Worm (Caenorhabditis elegans): Measurements from ENCODE around the gene H37A05.2.

Gene H37A05.2

DNA sequence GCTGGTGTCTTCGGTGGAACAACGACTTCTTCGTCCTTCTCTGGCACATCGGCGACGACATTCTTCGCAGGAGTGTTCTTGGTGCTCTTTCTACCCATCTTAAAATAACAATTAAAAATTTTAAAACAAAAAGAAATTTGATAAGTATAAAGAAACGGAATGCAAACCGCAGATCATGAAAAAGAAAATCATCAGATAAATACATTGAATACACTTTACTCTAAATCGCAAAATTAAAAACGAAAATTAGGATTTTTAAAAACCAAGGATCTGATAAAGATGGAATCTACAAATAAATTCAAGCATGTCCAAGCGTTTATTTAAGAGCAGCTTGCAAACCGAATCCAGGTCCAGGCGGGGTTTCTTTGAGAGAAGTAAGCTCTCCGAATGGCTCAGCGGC, 9.6 kb downstream of the H37A05.2 start, which contains the start of gene F53F4.11:
F53F4.11 (minus strand) TSS at position 101 of the 400 bp plus-strand sequence.
- no peak for TF ChIP-seq unc-62 (GFP tag; optimal IDR thresholded peaks at IDR 0.05)

DNA sequence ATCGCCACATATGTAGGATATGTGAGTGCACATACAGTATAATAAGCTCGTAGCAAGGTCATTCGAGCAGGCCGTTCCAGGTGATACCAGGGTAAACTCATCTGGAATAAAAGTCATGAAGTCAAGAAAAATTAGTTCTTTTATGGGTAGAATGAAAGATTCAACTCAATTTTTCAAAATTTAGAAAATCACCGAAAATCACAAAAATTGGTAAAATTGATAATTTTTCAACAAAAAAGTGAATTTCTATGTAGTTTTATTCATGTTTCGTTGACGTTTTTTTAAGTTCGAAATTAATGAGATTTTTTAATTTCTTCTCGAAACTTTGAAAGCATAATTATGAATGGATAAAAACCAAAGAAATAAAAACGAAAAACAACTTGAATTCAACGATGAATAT, 12.3 kb downstream of the H37A05.2 start, which contains the start of gene F53F4.16:
F53F4.16 (minus strand) TSS at position 101 of the 400 bp plus-strand sequence.
- no peak for TF ChIP-seq unc-62 (GFP tag; optimal IDR thresholded peaks at IDR 0.05)

DNA sequence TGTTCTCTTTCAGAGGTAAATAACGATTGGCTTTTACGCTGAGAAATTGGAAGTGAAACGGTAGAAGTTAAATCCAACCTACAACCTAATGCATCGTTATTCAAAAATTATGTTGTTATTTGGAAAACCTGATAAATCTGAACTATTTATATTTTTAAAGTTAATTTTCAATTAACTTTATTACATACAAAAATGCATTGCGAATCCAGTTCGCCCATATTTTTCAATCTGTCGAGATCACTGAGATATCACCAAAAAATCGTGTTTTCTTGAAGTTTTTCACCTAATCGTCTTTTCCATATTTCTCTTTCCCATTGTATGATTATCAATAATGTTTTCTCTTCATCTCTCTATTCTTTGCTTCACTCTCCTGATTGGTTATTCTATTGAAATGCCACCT, 13.4 kb downstream of the H37A05.2 start, which contains the start of gene F53F4.15:
F53F4.15 (plus strand) TSS at position 301 of the 400 bp plus-strand sequence.
- no peak for TF ChIP-seq unc-62 (GFP tag; optimal IDR thresholded peaks at IDR 0.05)

DNA sequence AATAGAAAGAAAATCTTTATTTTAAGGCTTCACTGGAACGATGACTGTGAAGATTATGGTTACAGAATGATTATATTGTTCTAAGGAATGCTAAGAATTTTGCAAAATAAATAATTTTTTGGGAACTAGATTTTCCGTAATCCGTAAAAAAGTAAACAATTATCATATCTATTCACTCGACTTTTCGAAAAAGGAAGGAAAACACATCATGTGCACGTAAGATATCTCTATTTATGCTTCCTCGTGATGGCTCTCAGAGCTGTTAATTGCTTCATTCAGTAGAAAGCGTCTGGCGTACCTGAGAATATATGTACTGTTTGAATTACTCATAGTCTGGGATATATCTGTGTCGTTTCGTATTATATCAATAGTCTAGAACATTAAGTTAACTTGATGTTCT, 14.3 kb downstream of the H37A05.2 start, which contains the start of gene srd-11:
srd-11 (minus strand) TSS at position 101 of the 400 bp plus-strand sequence.
- no peak for TF ChIP-seq unc-62 (GFP tag; optimal IDR thresholded peaks at IDR 0.05)

DNA sequence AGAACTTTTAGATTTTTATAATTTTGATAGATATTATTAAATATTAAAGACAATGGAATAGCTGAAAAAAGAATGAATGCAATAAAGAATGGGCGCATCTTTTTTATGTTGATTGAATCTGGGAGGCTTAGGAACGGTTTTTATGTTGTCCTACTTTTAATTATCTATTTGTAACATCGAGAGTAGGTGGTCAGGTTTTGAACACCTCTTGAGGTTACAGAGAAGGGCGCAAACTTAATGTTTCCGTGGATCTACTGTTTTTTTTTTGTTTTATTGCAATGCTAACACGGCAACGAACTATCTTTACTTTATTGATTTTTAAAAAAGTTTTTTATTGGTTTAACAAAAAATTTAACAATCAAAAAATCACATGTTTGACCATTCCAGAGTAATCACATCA, 20.2 kb downstream of the H37A05.2 start, which contains the start of gene F53F4.7:
F53F4.7 (minus strand) TSS at position 101 of the 400 bp plus-strand sequence.
- no peak for TF ChIP-seq unc-62 (GFP tag; optimal IDR thresholded peaks at IDR 0.05)

DNA sequence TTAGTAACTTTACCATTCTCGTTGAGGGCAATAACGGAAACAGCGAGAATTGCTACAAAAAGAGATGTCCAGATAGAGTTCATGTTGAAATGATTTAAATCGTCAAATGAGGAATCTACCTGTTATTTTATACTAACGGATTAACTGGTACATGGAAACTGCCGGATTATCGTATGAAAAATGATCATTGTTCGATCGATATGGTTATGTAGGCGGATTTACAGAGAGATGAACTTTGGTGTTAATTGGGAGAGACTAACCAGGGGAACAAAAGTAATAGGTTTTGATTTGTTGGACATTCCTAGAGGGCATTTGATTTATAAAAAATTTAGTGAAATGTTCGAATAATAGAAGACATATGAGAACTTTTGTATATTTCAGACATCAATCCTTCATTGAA, 22.3 kb downstream of the H37A05.2 start, which contains the start of gene spig-9:
spig-9 (minus strand) TSS at position 101 of the 400 bp plus-strand sequence.
- no peak for TF ChIP-seq unc-62 (GFP tag; optimal IDR thresholded peaks at IDR 0.05)

DNA sequence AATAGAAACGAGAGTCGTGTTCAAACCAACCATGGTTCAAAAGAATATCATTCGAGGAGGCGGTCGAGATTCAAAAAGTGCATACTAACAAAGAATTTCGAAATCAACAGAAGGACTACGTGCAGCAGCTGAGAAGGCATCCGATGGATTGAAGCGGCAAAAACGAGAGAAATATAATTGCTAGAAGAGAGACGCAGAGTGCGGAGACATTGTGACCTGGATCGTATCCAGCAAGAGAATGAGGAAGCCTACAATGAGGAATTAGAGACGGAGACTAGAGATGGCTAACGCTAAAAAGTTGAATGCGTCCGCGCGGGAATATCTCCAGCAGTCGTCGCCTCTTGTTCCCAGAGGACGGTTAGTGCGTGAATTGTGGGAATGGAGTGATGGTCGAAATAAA, 24.2 kb downstream of the H37A05.2 start:
- no peak for TF ChIP-seq unc-62 (GFP tag; optimal IDR thresholded peaks at IDR 0.05)

DNA sequence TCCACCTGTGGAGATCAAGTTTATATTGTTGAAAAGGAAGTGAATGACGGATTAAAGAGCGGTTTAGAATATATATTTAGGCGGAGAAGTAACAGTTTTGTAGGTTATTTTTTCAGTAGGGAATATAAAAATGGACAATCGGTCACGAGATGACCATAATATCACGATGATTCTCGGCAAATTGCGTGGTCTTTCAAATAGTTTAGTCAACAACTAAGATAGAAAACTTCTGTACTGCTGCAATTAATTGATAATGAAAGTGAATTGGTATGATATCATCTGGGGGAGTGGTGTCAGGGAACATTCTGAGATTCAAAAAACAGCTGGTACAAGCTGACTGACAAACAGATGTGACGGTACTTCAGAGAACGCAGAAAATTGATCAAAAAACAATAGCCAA, 25.6 kb downstream of the H37A05.2 start:
- no peak for TF ChIP-seq unc-62 (GFP tag; optimal IDR thresholded peaks at IDR 0.05)

DNA sequence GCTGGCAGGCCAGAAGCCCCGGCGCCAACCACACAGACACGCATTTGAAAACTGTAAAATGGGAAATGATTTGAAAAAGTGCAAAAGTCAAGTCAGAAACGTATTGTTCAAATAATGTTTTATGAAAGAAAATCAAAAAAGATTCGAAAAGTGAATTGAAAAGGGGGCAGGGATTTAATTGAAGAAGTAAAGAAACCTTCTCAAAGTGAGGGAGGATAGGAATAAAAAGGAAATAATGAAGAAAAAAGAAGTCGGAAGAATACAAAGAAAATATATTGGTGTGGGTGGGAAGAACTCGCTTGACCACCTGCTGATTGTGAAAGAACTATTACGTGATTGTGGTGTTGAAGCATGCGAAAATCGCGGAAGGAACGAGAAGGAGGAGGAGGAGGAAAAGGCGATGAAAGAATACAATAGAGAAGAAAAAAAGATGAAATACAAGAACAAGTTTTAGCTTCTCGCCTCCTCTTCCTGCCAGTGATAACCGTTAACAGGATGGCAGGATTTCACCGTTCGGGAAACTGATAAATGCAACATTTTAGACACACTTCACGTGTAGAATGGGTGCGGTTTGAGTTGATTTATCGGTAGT, 27.3 kb downstream of the H37A05.2 start, which contains the start of gene fmo-4:
fmo-4 (minus strand) TSS at position 51 of the 592 bp plus-strand sequence.
- no peak for TF ChIP-seq unc-62 (GFP tag; optimal IDR thresholded peaks at IDR 0.05)

DNA sequence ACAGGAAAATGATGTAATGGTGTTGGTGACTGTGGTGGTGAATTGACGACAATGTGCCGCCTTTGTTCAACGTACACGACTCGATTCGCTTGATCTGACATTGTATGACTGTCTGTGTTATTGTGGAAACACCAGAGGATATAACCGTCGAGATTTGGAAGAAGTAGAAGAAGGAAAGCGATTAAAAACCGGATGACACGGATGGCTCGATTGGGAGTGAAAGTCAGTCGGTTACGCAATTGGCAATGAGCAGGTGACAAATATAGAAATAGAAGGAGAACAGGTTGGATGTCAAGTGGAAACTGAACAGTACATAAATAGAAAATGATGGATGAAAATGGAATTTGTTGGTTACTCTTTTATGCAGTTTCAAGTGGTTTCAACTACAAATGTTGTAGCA, 33.2 kb downstream of the H37A05.2 start, which contains the start of gene rdy-2:
rdy-2 (minus strand) TSS at position 101 of the 400 bp plus-strand sequence.
- TF ChIP-seq unc-62 (GFP tag; optimal IDR thresholded peaks at IDR 0.05), result no peak

DNA sequence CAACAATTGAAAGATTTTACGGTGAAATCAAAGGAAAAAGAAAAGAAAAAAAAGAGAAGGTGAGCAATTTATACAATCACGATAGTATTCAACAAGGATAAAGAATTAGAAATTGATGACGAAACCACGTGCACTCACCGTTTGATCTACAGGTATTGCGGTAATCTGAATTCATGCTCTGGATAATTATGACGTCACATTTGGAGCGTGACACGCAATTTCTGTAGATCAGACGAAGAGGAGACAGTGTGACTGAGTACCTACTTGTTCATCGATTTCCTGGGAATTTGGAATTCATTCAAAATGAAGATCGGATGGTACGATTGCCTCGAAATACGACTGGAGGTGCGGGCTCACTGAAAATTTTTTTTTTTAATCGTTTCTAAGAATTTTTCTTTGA, 35.7 kb downstream of the H37A05.2 start:
- TF ChIP-seq unc-62 (GFP tag; optimal IDR thresholded peaks at IDR 0.05), result no peak

DNA sequence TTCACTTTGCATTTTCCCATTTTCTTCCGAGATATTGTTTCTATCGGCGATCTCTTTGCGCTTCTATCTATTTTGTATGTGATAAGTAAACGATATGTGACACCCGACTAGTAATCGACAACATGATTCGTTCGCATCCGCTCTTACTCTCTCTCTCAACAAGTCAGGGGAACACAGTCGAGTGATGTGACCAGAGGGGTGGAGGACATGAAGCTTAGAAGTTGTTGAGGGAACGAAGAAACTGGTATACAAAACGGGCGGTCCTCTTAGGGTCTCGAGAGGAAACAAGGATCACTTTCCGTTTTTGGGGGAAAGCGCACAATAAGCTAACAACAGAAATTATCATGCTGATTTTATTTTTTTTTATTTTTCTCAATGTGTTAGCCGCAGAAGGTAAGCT, 41.0 kb downstream of the H37A05.2 start, which contains the start of gene F53F4.4:
F53F4.4 (plus strand) TSS at position 301 of the 400 bp plus-strand sequence.
- no peak for TF ChIP-seq unc-62 (GFP tag; optimal IDR thresholded peaks at IDR 0.05)

DNA sequence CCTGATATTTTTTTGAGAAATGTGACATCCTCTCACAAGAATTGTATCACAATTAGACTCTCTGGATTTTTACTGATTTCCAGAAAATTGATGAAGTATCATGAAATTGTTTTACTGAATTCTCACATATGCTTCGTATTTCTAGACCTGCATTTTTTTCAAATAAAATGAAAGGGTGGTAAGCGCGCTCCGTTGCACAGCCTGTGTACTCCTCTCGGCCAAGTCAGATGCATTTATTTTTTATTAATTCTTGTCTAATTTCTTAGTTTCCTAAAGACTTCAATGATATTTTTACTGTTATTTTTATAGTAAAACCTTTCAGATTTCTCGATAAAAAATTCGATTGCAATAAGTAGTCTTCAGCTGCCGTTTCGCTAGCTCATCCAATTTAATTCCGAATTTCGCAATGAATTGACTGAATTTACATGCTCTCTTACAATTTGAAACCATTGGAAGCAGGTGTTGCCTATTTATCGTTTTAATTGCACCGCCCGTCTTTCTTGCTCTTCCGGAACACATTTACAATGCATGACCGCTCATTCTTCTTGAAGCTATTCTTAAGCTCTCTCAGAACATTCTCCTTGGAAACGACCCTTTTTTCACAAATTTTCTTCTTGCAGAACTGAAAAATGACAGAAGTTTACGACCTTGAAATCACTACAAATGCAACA, 42.4 kb downstream of the H37A05.2 start, which contains the start of gene tbcb-1:
tbcb-1 (plus strand) TSS at position 621 of the 671 bp plus-strand sequence.
- TF ChIP-seq unc-62 (GFP tag; optimal IDR thresholded peaks at IDR 0.05), result no peak

DNA sequence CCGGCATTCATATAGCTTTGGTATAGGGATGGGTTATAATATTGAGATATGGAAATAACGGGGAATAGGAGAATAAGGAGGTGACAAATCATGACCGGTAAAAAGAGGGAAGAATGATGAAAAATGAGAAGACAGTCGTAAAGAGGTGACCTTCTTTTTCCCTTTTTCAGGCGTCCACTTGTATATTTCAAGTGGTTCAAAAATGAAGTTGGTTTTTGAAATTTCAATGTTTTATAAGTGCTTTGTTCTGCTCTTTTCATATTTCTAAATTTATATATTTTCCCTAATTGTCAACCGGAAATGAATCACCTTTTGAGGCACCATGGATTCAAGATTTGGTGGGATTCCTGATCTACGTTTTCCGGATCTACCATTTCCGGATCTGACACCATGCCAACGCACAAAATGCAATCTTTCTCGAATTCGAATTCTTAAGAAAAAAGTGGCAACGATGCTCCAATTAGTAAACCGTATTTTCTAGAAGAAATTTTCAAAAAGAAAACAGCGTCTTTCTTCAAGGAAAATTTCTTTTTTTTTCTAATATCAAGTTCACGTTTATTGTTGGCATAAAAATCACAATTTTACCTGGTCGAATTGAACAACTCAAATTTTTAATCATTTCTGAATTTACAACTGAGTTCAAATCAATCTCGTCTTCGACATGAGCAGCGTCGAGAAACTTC, 44.4 kb downstream of the H37A05.2 start, which contains the start of the genes F53F4.2 and F53F4.18:
F53F4.2 (minus strand) TSS at position 101 of the 683 bp plus-strand sequence.
F53F4.18 (plus strand) TSS at position 633 of the 683 bp plus-strand sequence.
- TF ChIP-seq unc-62 (GFP tag; optimal IDR thresholded peaks at IDR 0.05), result no peak

DNA sequence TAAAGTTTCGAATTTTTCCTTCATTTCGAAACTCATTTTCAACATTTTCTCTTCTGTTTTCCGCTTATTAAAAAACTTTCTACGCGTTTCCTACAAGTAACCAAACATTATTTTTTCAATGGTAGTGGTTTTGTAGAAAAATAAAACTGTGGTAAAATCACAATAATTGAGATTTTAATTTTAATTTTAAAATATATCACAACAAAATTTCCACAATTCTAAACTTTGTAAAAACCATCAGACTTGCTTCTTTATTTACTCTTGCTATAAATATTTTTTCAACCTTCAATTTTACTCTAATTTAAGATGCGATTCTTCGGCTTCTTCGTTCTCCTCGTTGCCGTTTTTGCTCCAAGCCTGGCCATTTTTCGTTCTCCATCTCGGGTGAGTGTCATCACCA, 46.1 kb downstream of the H37A05.2 start, which contains the start of gene F53F4.17:
F53F4.17 (plus strand) TSS at position 301 of the 400 bp plus-strand sequence.
- TF ChIP-seq unc-62 (GFP tag; optimal IDR thresholded peaks at IDR 0.05), result no peak

DNA sequence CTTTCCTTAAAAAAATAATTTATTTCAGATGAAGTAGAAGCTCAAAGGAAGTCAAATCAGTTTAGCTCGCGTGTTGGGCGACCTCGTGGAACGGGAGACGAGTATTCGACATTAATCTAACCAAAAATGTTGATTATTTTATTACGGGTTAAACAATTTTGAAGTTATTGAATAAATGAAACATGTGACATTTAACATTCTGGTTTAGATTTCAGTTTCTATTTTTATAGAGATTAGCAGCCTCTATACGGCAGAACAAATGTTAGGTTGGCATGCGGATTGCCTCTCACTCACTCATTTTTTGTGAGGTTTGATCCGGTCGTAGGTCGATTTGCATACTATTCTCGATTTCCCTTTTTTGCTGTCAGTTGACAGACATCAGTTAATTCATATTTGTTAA, 49.6 kb downstream of the H37A05.2 start, which contains the start of gene F53F4.1:
F53F4.1 (plus strand) TSS at position 301 of the 400 bp plus-strand sequence.
- no peak for TF ChIP-seq unc-62 (GFP tag; optimal IDR thresholded peaks at IDR 0.05)
